Fruit fly (Drosophila melanogaster): ENCODE results near the gene Wnt10.

The Wnt10 gene

DNA sequence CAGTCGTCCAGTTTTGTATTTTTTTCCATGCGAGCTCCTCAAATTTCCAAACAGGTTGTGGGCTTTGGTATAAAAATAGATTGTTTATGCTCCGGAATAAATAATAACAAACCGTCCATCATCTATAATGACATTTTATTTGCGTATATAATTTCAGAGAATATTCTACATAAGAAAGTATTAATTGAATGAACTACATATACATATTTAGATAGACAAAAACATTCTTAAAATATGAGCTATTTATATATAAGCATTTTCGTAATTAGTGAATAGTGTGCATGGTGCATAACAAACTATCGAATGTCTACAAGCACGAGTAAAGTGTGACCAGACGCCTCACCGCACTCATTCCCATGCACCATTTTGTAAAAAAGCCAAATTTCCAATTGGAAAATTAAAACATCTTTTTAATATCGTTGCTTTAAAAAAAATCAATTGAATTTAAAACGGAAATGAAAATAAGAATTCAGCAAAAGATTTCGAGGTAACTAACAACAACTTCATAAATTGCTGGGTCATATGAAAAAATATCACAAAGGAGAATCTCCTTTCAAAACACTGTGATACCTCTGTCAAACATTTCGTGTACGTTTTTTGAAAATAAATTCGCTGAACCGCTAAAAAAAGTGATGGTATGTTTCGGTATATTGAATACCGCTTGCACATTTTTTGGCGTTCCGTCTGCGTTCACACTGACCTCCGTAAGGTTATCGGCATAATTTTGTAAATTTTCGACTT lies 63.3 kb downstream of the Wnt10 start, which contains the start of gene muc (continued):
- TF ChIP-seq chinmo (GFP tag; IDR thresholded peaks at IDR 0.05; ENCODE audit: partially characterized antibody) = no peak
- no peak for TF ChIP-seq scrt (GFP tag; optimal IDR thresholded peaks at IDR 0.05)
- TF ChIP-seq CG14667 (GFP tag; IDR thresholded peaks at IDR 0.05) = no peak
- TF ChIP-seq gsb-n (tag; optimal IDR thresholded peaks at IDR 0.05) = peak; percentile 23
- no peak for TF ChIP-seq ap (GFP tag; IDR thresholded peaks at IDR 0.05)
- peak; percentile 52 for TF ChIP-seq CG2116 (GFP tag; optimal IDR thresholded peaks at IDR 0.05)
- no peak for TF ChIP-seq ftz-f1 (GFP tag; optimal IDR thresholded peaks at IDR 0.05)
- 0 out of 4 replicates have a peak, but pooled peaks have one; percentile 17 for TF ChIP-seq Gug (GFP tag; IDR thresholded peaks at IDR 0.05)
- TF ChIP-seq knrl (GFP tag; IDR thresholded peaks at IDR 0.05; ENCODE audit: partially characterized antibody) = peak; percentile 71
- peak; percentile 44; the same call in 1 of the 3 replicates for TF ChIP-seq mld (GFP tag; IDR thresholded peaks at IDR 0.05; ENCODE audit: partially characterized antibody)
- peak; percentile 36 for TF ChIP-seq az2 (GFP tag; optimal IDR thresholded peaks at IDR 0.05)
- no peak for TF ChIP-seq klu (GFP tag; IDR thresholded peaks at IDR 0.05)
- TF ChIP-seq Ets65A (GFP tag) = peak; percentile 59
- no peak for TF ChIP-seq gro (GFP tag; optimal IDR thresholded peaks at IDR 0.05)
- TF ChIP-seq NFAT (GFP tag; IDR thresholded peaks at IDR 0.05) = peak; percentile 55; the same call in 1 of the 2 replicates
- peak; percentile 90 for TF ChIP-seq row (GFP tag; IDR thresholded peaks at IDR 0.05)
- peak; percentile 4 for TF ChIP-seq fd96Cb (tag; optimal IDR thresholded peaks at IDR 0.05)
- TF ChIP-seq CG32767 (GFP tag; IDR thresholded peaks at IDR 0.05) = no peak
- 0 out of 3 replicates have a peak, but pooled peaks have one; percentile 8 for TF ChIP-seq ken (GFP tag; IDR thresholded peaks at IDR 0.05)
- no peak for TF ChIP-seq pan (optimal IDR thresholded peaks at IDR 0.05)
- TF ChIP-seq pan (GFP tag; optimal IDR thresholded peaks at IDR 0.05 in 1 of 2, IDR thresholded peaks at IDR 0.05 in 1 of 2) = peak in 1 of 2 experiments; percentile 59
- peak; percentile 19 for TF ChIP-seq CG8944 (GFP tag; optimal IDR thresholded peaks at IDR 0.05)
- no peak for TF ChIP-seq crp (GFP tag; optimal IDR thresholded peaks at IDR 0.05)
- peak; percentile 71 for TF ChIP-seq stwl (tag; optimal IDR thresholded peaks at IDR 0.05)
- TF ChIP-seq ato (GFP tag; IDR thresholded peaks at IDR 0.05; ENCODE audit: partially characterized antibody) = no peak
- peak; percentile 40 for TF ChIP-seq CG6689 (GFP tag; IDR thresholded peaks at IDR 0.05)
- no peak for TF ChIP-seq GATAe (GFP tag; conservative IDR thresholded peaks at IDR 0.05)
- TF ChIP-seq Jarid2 (GFP tag; optimal IDR thresholded peaks at IDR 0.05) = no peak
- TF ChIP-seq CG7963 (GFP tag; IDR thresholded peaks at IDR 0.05; ENCODE audit: partially characterized antibody) = peak; percentile 44; the same call in 1 of the 3 replicates
- peak; percentile 6 for TF ChIP-seq NfI (GFP tag; optimal IDR thresholded peaks at IDR 0.05)
- TF ChIP-seq Side (GFP tag; optimal IDR thresholded peaks at IDR 0.05) = no peak
- peak in 1 of 2 experiments; percentile 39 for TF ChIP-seq eve (GFP tag; optimal IDR thresholded peaks at IDR 0.05)
- no peak for TF ChIP-seq CG17612 (GFP tag; IDR thresholded peaks at IDR 0.05)
- no peak for TF ChIP-seq Oaz (GFP tag; IDR thresholded peaks at IDR 0.05)
- TF ChIP-seq CG12942 (GFP tag; optimal IDR thresholded peaks at IDR 0.05) = peak; percentile 48
- TF ChIP-seq CG6272 (GFP tag; IDR thresholded peaks at IDR 0.05) = no peak
- TF ChIP-seq Dad (GFP tag; optimal IDR thresholded peaks at IDR 0.05) = no peak
- peak; percentile 74 for TF ChIP-seq zen (tag; optimal IDR thresholded peaks at IDR 0.05)
- peak; percentile 63 for TF ChIP-seq CG13894 (tag; optimal IDR thresholded peaks at IDR 0.05)
